Fruit fly (Drosophila melanogaster): Measurements from ENCODE around the gene Nek2.
A peak's percentile ranks its signal among the peaks of the same experiment; 100 is the strongest.

Nek2 gene

DNA sequence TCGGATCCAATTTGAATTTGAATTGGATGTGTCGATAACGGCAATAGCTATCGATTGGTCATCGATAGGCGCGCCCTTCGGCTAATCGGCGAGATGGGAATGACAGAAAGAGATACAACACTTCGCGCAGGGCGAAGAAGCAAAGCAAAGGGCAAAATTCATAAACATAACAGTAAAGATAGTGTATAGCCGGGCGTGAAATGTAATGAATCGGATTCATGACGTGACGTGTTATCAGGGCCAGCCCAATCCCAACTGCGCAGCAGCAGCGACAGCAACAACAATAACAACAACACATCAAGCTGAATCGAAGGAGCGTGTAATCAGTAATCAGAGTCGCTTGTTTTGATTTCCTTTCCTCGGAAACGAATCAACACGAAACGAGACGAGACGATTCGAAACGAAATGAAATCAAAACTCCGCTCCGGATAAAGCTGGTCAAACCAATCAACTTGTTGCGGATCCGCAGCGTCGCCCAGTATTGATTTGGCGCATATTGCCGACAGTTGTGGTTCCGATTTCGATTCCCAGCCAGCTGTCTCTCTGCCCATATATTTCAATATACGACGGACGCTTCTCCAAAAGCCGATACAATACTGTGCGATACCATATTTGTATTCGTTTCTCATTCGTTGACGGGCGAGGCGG lies 20.7 kb upstream of the Nek2 start, which contains the start of gene snz (continued):
- TF ChIP-seq Dfd (GFP tag; optimal IDR thresholded peaks at IDR 0.05) (no peak), Tbp (GFP tag; optimal IDR thresholded peaks at IDR 0.05) (no peak), CG13287 (GFP tag; IDR thresholded peaks at IDR 0.05; ENCODE audit: partially characterized antibody) (peak; percentile 83), CG1024 (GFP tag; IDR thresholded peaks at IDR 0.05) (no peak), sim (GFP tag; IDR thresholded peaks at IDR 0.05) (no peak), Ets97D (GFP tag; optimal IDR thresholded peaks at IDR 0.05) (peak; percentile 38), CG16813 (GFP tag; IDR thresholded peaks at IDR 0.05; ENCODE audit: partially characterized antibody) (peak; percentile 71), CG34224 (GFP tag; IDR thresholded peaks at IDR 0.05; ENCODE audit: partially characterized antibody) (peak; percentile 76), CG12155 (GFP tag; optimal IDR thresholded peaks at IDR 0.05) (peak; percentile 70), CG42726 (GFP tag; IDR thresholded peaks at IDR 0.05; ENCODE audit: partially characterized antibody) (peak; percentile 42; the same call in 1 of the 2 replicates), tna (GFP tag; IDR thresholded peaks at IDR 0.05; ENCODE audit: partially characterized antibody) (peak; percentile 80), Hr78 (GFP tag; optimal IDR thresholded peaks at IDR 0.05) (no peak), pros (GFP tag; optimal IDR thresholded peaks at IDR 0.05) (no peak), CG17186 (GFP tag; optimal IDR thresholded peaks at IDR 0.05) (peak; percentile 51), Deaf1 (tag; optimal IDR thresholded peaks at IDR 0.05) (peak; percentile 94), CG2129 (GFP tag; IDR thresholded peaks at IDR 0.05; ENCODE audit: partially characterized antibody) (peak; percentile 29; the same call in 1 of the 2 replicates), CG17612 (GFP tag; IDR thresholded peaks at IDR 0.05) (no peak), pzg (GFP tag; optimal IDR thresholded peaks at IDR 0.05) (peak; percentile 57), Pdp1 (GFP tag; optimal IDR thresholded peaks at IDR 0.05) (peak in 1 of 2 experiments; percentile 52), CG10267 (tag; optimal IDR thresholded peaks at IDR 0.05) (peak; percentile 22), crp (GFP tag; optimal IDR thresholded peaks at IDR 0.05) (peak in 1 of 2 experiments; percentile 0), BtbVII (GFP tag; optimal IDR thresholded peaks at IDR 0.05) (peak; percentile 55), YL-1 (GFP tag; optimal IDR thresholded peaks at IDR 0.05) (peak; percentile 6), Dref (GFP tag; IDR thresholded peaks at IDR 0.05) (peak; percentile 88), CG15011 (GFP tag; optimal IDR thresholded peaks at IDR 0.05) (no peak), insv (GFP tag; optimal IDR thresholded peaks at IDR 0.05) (peak in 1 of 2 experiments; percentile 91), CG18262 (tag; optimal IDR thresholded peaks at IDR 0.05) (no peak), Dll (GFP tag; IDR thresholded peaks at IDR 0.05; ENCODE audit: partially characterized antibody) (peak; percentile 77), CG7963 (GFP tag; IDR thresholded peaks at IDR 0.05; ENCODE audit: partially characterized antibody) (peak; percentile 58; the same call in 1 of the 3 replicates), Sin3A (optimal IDR thresholded peaks at IDR 0.05) (peak; percentile 8), B-H1 (GFP tag; IDR thresholded peaks at IDR 0.05) (no peak), slbo (GFP tag; IDR thresholded peaks at IDR 0.05) (0 out of 2 replicates have a peak, but pooled peaks have one; percentile 8), Rfx (GFP tag; IDR thresholded peaks at IDR 0.05) (peak; percentile 55), E2f2 (GFP tag; IDR thresholded peaks at IDR 0.05) (peak; percentile 83), stwl (tag; optimal IDR thresholded peaks at IDR 0.05) (peak; percentile 49), BEAF-32 (GFP tag; optimal IDR thresholded peaks at IDR 0.05) (peak; percentile 73), nmo (GFP tag; optimal IDR thresholded peaks at IDR 0.05) (peak; percentile 1), unc-4 (GFP tag; IDR thresholded peaks at IDR 0.05; ENCODE audit: partially characterized antibody) (peak; percentile 74), Myb (GFP tag; optimal IDR thresholded peaks at IDR 0.05) (peak; percentile 88), prd (optimal IDR thresholded peaks at IDR 0.05) (no peak), prd (GFP tag; IDR thresholded peaks at IDR 0.05) (peak; percentile 5; the same call in 1 of the 3 replicates), CG10543 (GFP tag; optimal IDR thresholded peaks at IDR 0.05) (peak; percentile 50), Trl (optimal IDR thresholded peaks at IDR 0.05) (no peak), Trl (GFP tag; optimal IDR thresholded peaks at IDR 0.05) (no peak), Doc3 (GFP tag; IDR thresholded peaks at IDR 0.05; ENCODE audit: partially characterized antibody) (peak; percentile 57; the same call in 1 of the 3 replicates), NfI (GFP tag; optimal IDR thresholded peaks at IDR 0.05) (no peak), Fer1 (GFP tag; optimal IDR thresholded peaks at IDR 0.05) (peak; percentile 34), chinmo (GFP tag; IDR thresholded peaks at IDR 0.05; ENCODE audit: partially characterized antibody) (peak; percentile 81; the same call in 3 of the 4 replicates)

Measured in whole organism, embryonic.